Fruit fly (Drosophila melanogaster): ENCODE results near the gene Syt7.

Gene Syt7

DNA sequence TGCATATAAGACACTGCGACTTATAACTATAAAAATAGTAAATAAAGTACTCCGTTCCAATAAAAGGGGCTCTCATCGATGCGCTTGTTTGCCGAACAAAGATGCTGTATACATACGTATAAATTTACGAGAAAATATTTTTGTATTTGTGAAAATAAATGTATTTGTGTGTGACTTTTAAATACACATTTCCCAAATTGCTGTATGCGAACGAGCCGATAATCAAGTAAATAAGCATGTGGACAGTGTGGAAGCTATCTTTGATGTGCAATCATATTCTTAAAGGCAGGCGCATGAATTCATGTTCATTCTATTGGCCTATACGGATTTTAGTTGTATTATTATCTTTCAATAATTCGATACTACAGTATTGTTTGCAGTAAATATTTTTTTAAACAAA is 75.1 kb downstream of the Syt7 start:
- no peak for TF ChIP-seq rn (GFP tag; IDR thresholded peaks at IDR 0.05)
- TF ChIP-seq CG13204 (GFP tag; optimal IDR thresholded peaks at IDR 0.05): no peak
- TF ChIP-seq EcR (GFP tag; optimal IDR thresholded peaks at IDR 0.05): no peak

DNA sequence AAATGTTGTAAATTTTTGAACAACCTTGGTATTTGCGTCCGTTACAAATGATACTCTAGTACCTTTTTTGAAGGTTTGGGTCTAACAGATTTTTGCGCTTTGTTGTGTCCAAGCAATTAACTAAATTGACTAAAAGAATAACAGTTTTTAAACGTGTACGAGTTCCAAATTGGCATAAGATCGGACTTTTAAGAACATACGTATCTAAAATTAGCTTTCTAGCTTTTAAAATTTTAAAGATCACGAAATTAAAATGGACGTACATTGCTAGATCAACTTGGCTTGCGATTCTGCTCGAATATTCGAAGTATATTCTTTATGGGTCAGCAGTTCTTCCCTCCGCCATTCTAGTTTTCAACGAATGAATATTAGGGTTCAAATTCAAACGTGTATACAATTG is 75.9 kb downstream of the Syt7 start, which contains the start of gene CG1674:
TSS of gene CG1674 (plus strand) at position 301 of the 400 bp plus-strand sequence.
- no peak for TF ChIP-seq Pif1A (GFP tag; optimal IDR thresholded peaks at IDR 0.05)
- TF ChIP-seq D1 (tag; optimal IDR thresholded peaks at IDR 0.05): no peak
- no peak for TF ChIP-seq CG17806 (tag; optimal IDR thresholded peaks at IDR 0.05)
- no peak for TF ChIP-seq Snoo (tag; optimal IDR thresholded peaks at IDR 0.05)
- no peak for TF ChIP-seq CG13204 (GFP tag; optimal IDR thresholded peaks at IDR 0.05)
- TF ChIP-seq Pif1B (GFP tag; optimal IDR thresholded peaks at IDR 0.05): no peak
- TF ChIP-seq CG8159 (tag; optimal IDR thresholded peaks at IDR 0.05): no peak
- no peak for TF ChIP-seq CG14655 (GFP tag; optimal IDR thresholded peaks at IDR 0.05)
- no peak for TF ChIP-seq Ets98B (GFP tag; IDR thresholded peaks at IDR 0.05)
- TF ChIP-seq EcR (GFP tag; optimal IDR thresholded peaks at IDR 0.05): no peak
- TF ChIP-seq CG32121 (GFP tag; IDR thresholded peaks at IDR 0.05): no peak
- no peak for TF ChIP-seq CG4496 (GFP tag; IDR thresholded peaks at IDR 0.05)
- no peak for TF ChIP-seq CG15710 (tag; optimal IDR thresholded peaks at IDR 0.05)
- no peak for TF ChIP-seq CG9948 (tag; optimal IDR thresholded peaks at IDR 0.05)
- TF ChIP-seq gl (tag; optimal IDR thresholded peaks at IDR 0.05): no peak
- no peak for TF ChIP-seq rn (GFP tag; IDR thresholded peaks at IDR 0.05)
- TF ChIP-seq fd96Ca (GFP tag; IDR thresholded peaks at IDR 0.05): no peak
